Worm (Caenorhabditis elegans): ENCODE results near the gene clec-165.

Gene clec-165

DNA sequence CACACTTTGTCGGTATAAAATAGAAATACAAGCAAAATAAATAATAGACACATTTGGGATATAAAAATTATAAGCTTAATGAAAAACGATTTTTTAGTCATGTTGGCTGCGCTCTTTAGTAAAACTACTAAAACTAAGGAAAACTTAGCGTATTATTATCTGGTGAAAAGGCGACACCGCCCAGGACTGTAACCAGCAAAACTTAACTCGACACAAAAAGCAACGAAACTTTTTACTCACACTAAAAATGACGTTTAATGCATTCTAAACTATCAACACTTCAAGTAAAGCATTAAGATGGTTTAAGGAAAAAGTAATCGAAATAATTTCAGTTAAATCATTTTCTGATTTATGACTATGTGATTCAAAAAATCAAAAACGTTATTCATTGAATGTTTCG, 8.9 kb upstream of the clec-165 start, which contains the start of gene clec-167:
clec-167 (minus strand) TSS at position 101 of the 400 bp plus-strand sequence.
- no peak for TF ChIP-seq gmeb-1 (tag; optimal IDR thresholded peaks at IDR 0.05)

DNA sequence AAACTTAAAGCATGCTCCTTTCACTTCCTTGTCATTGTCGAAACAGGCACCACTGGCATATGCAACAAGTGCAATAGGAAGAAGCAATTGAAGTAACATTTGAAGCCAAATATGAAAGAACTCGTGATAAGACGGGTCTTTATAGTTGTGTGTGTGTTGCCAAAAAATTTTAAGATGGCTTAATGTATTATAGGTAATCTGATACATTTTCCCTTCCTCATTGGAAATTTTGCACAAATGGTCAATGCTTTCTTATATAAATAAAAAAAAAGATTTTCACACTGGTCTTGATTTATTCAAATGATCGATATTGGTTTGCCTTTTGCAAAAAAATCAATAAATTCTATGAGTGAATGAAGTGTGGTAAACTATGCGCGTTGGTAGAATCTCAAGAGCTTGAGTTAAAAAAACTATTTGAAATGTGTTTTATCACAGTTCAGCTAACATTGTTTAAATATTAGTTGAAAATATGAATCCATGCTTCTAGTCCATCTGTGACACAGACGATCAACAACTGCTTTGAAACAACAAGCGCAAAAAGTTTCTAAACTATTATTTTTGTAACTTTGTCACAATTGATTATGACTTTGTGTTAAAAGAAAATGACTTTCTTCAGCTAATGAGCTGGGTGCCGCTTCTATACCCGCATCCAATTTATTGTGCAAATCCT, 4.7 kb upstream of the clec-165 start, which contains the start of the genes clec-166 and F38A1.6:
clec-166 (minus strand) TSS at position 101 of the 670 bp plus-strand sequence.
F38A1.6 (plus strand) TSS at position 620 of the 670 bp plus-strand sequence.
- no peak for TF ChIP-seq ztf-4 (tag; optimal IDR thresholded peaks at IDR 0.05)
- no peak for TF ChIP-seq nhr-21 (tag; optimal IDR thresholded peaks at IDR 0.05)
- no peak for TF ChIP-seq nhr-11 (tag; optimal IDR thresholded peaks at IDR 0.05)
- no peak for TF ChIP-seq elt-3 (tag; optimal IDR thresholded peaks at IDR 0.05)
- no peak for TF ChIP-seq nhr-77 (tag; optimal IDR thresholded peaks at IDR 0.05)
- no peak for TF ChIP-seq ztf-1 (GFP tag; conservative IDR thresholded peaks at IDR 0.05)
- TF ChIP-seq snpc-4 (tag; optimal IDR thresholded peaks at IDR 0.05) = no peak
- no peak for TF ChIP-seq crh-2 (tag; optimal IDR thresholded peaks at IDR 0.05)
- no peak for TF ChIP-seq mdl-1 (tag; optimal IDR thresholded peaks at IDR 0.05)
- TF ChIP-seq nhr-129 (tag; optimal IDR thresholded peaks at IDR 0.05) = no peak

DNA sequence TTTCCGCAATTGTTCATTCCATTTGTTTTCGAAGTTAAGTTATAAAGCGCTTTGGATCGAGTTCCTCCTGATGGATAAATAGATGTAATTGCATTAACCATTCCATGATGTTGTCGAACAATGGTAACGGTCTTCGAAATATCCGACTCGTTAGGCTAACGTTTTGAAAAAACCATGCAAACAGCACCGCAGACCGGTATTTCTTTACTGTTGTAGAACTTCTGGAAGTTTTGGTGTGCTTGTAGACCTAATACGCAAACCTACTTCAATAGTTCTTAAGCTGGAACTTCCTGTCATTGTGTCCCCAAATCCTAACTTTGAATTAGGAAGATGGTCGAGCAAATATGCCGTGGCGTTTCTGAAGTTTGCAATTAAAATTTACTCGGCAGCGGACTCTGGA, 1.4 kb downstream of the clec-165 start, which contains the start of gene F38A1.9:
F38A1.9 (minus strand) TSS at position 101 of the 400 bp plus-strand sequence.
- TF ChIP-seq ceh-82 (tag; optimal IDR thresholded peaks at IDR 0.05) = no peak
- no peak for TF ChIP-seq fos-1 (tag; optimal IDR thresholded peaks at IDR 0.05)
- no peak for TF ChIP-seq mbf-1 (tag; optimal IDR thresholded peaks at IDR 0.05)
- no peak for TF ChIP-seq unc-62 (GFP tag; optimal IDR thresholded peaks at IDR 0.05)
- no peak for TF ChIP-seq alr-1 (tag; optimal IDR thresholded peaks at IDR 0.05)
- TF ChIP-seq egl-27 (tag; optimal IDR thresholded peaks at IDR 0.05) = no peak
- TF ChIP-seq ztf-1 (GFP tag; conservative IDR thresholded peaks at IDR 0.05) = no peak
- TF ChIP-seq sma-9 (GFP tag; optimal IDR thresholded peaks at IDR 0.05) = no peak
- no peak for TF ChIP-seq sma-9 (tag; optimal IDR thresholded peaks at IDR 0.05)
- no peak for TF ChIP-seq lin-11 (tag; optimal IDR thresholded peaks at IDR 0.05)
- TF ChIP-seq blmp-1 (tag; optimal IDR thresholded peaks at IDR 0.05; ENCODE audit: insufficient read depth) = no peak
- no peak for TF ChIP-seq lin-13 (GFP tag; optimal IDR thresholded peaks at IDR 0.05)
- TF ChIP-seq nhr-77 (tag; optimal IDR thresholded peaks at IDR 0.05) = no peak

DNA sequence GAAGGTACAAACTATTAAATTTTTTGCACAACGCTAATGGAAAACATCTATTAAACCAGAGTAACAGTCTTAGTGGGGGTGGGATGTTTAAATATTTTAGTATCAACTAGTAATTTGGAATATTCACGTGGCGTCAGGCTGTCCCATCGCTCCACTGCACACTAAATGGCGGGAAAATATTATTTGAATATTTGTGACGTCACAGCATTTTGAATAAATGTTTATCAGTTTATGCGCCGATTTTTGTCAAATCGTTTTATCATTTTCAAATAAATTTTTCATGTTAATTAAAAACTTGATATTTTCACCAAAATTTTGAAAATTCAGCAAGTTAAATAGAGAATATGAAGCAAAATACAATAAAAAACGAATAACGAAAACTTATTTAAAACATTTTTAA, 3.4 kb downstream of the clec-165 start, which contains the start of gene F38A1.15:
F38A1.15 (minus strand) TSS at position 101 of the 400 bp plus-strand sequence.
- TF ChIP-seq blmp-1 (tag; optimal IDR thresholded peaks at IDR 0.05; ENCODE audit: insufficient read depth) = no peak
- no peak for TF ChIP-seq sem-4 (tag; optimal IDR thresholded peaks at IDR 0.05)
- TF ChIP-seq crh-2 (tag; optimal IDR thresholded peaks at IDR 0.05) = no peak
- no peak for TF ChIP-seq ama-1 (optimal IDR thresholded peaks at IDR 0.05)
- TF ChIP-seq ZK546.5 (tag; optimal IDR thresholded peaks at IDR 0.05) = no peak
- no peak for TF ChIP-seq sma-3 (GFP tag; optimal IDR thresholded peaks at IDR 0.05)
- TF ChIP-seq ceh-82 (tag; optimal IDR thresholded peaks at IDR 0.05) = no peak
- TF ChIP-seq nhr-21 (tag; optimal IDR thresholded peaks at IDR 0.05) = no peak
- TF ChIP-seq nhr-11 (tag; optimal IDR thresholded peaks at IDR 0.05) = no peak
- no peak for TF ChIP-seq mdl-1 (tag; optimal IDR thresholded peaks at IDR 0.05)
- TF ChIP-seq fos-1 (tag; optimal IDR thresholded peaks at IDR 0.05) = no peak
- TF ChIP-seq lin-13 (GFP tag; optimal IDR thresholded peaks at IDR 0.05) = no peak
- TF ChIP-seq nhr-10 (tag; optimal IDR thresholded peaks at IDR 0.05) = no peak
- no peak for TF ChIP-seq dmd-4 (tag; optimal IDR thresholded peaks at IDR 0.05)
- no peak for TF ChIP-seq peb-1 (tag; optimal IDR thresholded peaks at IDR 0.05)

DNA sequence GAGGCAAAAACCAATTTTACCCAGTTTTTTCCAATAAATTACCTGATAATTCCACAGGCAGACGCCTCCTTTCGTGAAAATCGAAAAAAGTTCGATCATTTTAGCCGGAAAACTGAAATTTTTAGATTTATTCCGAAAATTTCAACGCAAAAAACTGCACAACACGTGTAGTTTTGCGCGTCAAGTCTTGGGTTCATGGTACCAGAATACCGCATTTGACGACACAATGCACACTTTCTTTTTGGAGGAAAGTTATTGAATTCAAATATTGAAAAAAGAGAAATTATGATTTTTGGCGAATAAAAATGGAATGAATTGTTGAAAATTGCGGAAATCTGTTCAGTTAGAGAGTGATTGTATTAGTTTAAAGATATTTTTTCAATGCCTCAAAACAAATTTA, 7.0 kb downstream of the clec-165 start, which contains the start of gene F38A1.8:
F38A1.8 (minus strand) TSS at position 167 of the 400 bp plus-strand sequence.
- TF ChIP-seq ztf-1 (GFP tag; conservative IDR thresholded peaks at IDR 0.05) (no peak), mbf-1 (tag; optimal IDR thresholded peaks at IDR 0.05) (no peak), C34F6.9 (tag; optimal IDR thresholded peaks at IDR 0.05) (no peak), unc-55 (GFP tag; optimal IDR thresholded peaks at IDR 0.05) (peak; percentile 78), lin-39 (tag; optimal IDR thresholded peaks at IDR 0.05) (no peak), lsy-2 (tag; optimal IDR thresholded peaks at IDR 0.05) (peak; percentile 66 to 86), dmd-4 (tag; optimal IDR thresholded peaks at IDR 0.05) (no peak), mab-5 (tag; optimal IDR thresholded peaks at IDR 0.05) (no peak), blmp-1 (tag; optimal IDR thresholded peaks at IDR 0.05; ENCODE audit: insufficient read depth) (no peak), egl-27 (tag; optimal IDR thresholded peaks at IDR 0.05) (no peak), ZK546.5 (tag; optimal IDR thresholded peaks at IDR 0.05) (no peak), nhr-10 (tag; optimal IDR thresholded peaks at IDR 0.05) (no peak), elt-3 (tag; optimal IDR thresholded peaks at IDR 0.05) (no peak), elt-1 (tag; optimal IDR thresholded peaks at IDR 0.05) (no peak), peb-1 (tag; optimal IDR thresholded peaks at IDR 0.05) (no peak), lin-13 (GFP tag; optimal IDR thresholded peaks at IDR 0.05) (no peak), gmeb-1 (tag; optimal IDR thresholded peaks at IDR 0.05) (peak; percentile 93), unc-62 (GFP tag; optimal IDR thresholded peaks at IDR 0.05) (no peak), sma-9 (GFP tag; optimal IDR thresholded peaks at IDR 0.05) (peak; percentile 37), sma-9 (tag; optimal IDR thresholded peaks at IDR 0.05) (no peak), R02D3.7 (tag; optimal IDR thresholded peaks at IDR 0.05) (no peak), ztf-11 (tag; optimal IDR thresholded peaks at IDR 0.05) (no peak), nhr-12 (tag; optimal IDR thresholded peaks at IDR 0.05) (no peak), Y55F3AM.14 (GFP tag; optimal IDR thresholded peaks at IDR 0.05) (no peak), snpc-4 (tag; optimal IDR thresholded peaks at IDR 0.05) (no peak), nhr-129 (tag; optimal IDR thresholded peaks at IDR 0.05) (peak; percentile 65), sma-3 (GFP tag; optimal IDR thresholded peaks at IDR 0.05) (peak; percentile 29), crh-2 (tag; optimal IDR thresholded peaks at IDR 0.05) (peak; percentile 82), skn-1 (tag; optimal IDR thresholded peaks at IDR 0.05) (no peak), nhr-23 (tag; optimal IDR thresholded peaks at IDR 0.05) (no peak)
